Fruit fly (Drosophila melanogaster): ENCODE results near the gene NLaz.
A peak's percentile ranks its signal among the peaks of the same experiment; 100 is the strongest.

Gene NLaz

DNA sequence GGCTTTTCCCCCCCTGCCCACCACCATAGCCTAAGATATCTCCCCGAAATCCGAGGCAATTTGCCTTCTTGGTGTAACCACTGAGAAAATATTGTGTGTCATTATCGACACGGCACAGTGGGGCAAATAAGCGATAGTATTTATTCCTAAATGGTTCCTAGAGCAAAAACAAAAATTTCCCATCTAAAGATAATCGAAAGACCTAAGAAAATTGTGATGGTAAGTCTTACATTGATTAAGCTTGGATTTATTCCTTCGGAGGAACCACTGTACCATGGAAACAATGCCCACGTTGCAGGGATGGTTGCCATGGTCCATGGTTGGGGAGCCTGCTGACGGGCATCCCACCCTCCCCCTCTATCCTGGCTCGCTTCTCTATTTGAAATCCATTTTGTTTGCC lies 45.2 kb downstream of the NLaz start (continued):
- no peak for TF ChIP-seq Mes4 (GFP tag; optimal IDR thresholded peaks at IDR 0.05)
- TF ChIP-seq chif (GFP tag; optimal IDR thresholded peaks at IDR 0.05), result peak in 1 of 2 experiments; percentile 2
- no peak for TF ChIP-seq gfzf (GFP tag; optimal IDR thresholded peaks at IDR 0.05)
- TF ChIP-seq Side (GFP tag; optimal IDR thresholded peaks at IDR 0.05), result no peak
- no peak for TF ChIP-seq Fer2 (tag; optimal IDR thresholded peaks at IDR 0.05)
- no peak for TF ChIP-seq sens-2 (GFP tag; IDR thresholded peaks at IDR 0.05)
- TF ChIP-seq seq (GFP tag; IDR thresholded peaks at IDR 0.05), result no peak
- no peak for TF ChIP-seq CrebB (tag; optimal IDR thresholded peaks at IDR 0.05)
- TF ChIP-seq CG17829 (tag; optimal IDR thresholded peaks at IDR 0.05), result no peak
- TF ChIP-seq CG4820 (GFP tag; optimal IDR thresholded peaks at IDR 0.05), result no peak
- no peak for TF ChIP-seq onecut (GFP tag; IDR thresholded peaks at IDR 0.05)
- no peak for TF ChIP-seq CG8281 (tag; optimal IDR thresholded peaks at IDR 0.05)
- TF ChIP-seq tin (GFP tag; optimal IDR thresholded peaks at IDR 0.05), result no peak
- no peak for TF ChIP-seq CG17568 (GFP tag; optimal IDR thresholded peaks at IDR 0.05)
- TF ChIP-seq Awh (GFP tag; IDR thresholded peaks at IDR 0.05), result 0 out of 2 replicates have a peak, but pooled peaks have one; percentile 16
- no peak; the same call in 1 of the 2 replicates for TF ChIP-seq CG9215 (GFP tag; IDR thresholded peaks at IDR 0.05)
- no peak for TF ChIP-seq klu (GFP tag; IDR thresholded peaks at IDR 0.05)
- TF ChIP-seq sob (GFP tag; IDR thresholded peaks at IDR 0.05), result no peak
- no peak for TF ChIP-seq chinmo (GFP tag; IDR thresholded peaks at IDR 0.05; ENCODE audit: partially characterized antibody)
- no peak for TF ChIP-seq CG13287 (GFP tag; IDR thresholded peaks at IDR 0.05; ENCODE audit: partially characterized antibody)
- no peak for TF ChIP-seq CG15479 (GFP tag; optimal IDR thresholded peaks at IDR 0.05)
- TF ChIP-seq nom (GFP tag; optimal IDR thresholded peaks at IDR 0.05), result no peak
- no peak for TF ChIP-seq CG11085 (GFP tag; IDR thresholded peaks at IDR 0.05)
- TF ChIP-seq CG11247 (GFP tag; IDR thresholded peaks at IDR 0.05), result no peak
- no peak for TF ChIP-seq Oaz (GFP tag; IDR thresholded peaks at IDR 0.05)
- no peak for TF ChIP-seq Mrtf (GFP tag; IDR thresholded peaks at IDR 0.05)
- TF ChIP-seq gcm2 (GFP tag; optimal IDR thresholded peaks at IDR 0.05), result no peak
- no peak for TF ChIP-seq CHES-1-like (GFP tag; optimal IDR thresholded peaks at IDR 0.05)
- TF ChIP-seq E2f2 (GFP tag; IDR thresholded peaks at IDR 0.05), result peak; percentile 17; the same call in 1 of the 2 replicates
- TF ChIP-seq ERR (GFP tag; optimal IDR thresholded peaks at IDR 0.05), result no peak
- peak; percentile 45 for TF ChIP-seq Sox102F (GFP tag; optimal IDR thresholded peaks at IDR 0.05)
- no peak for TF ChIP-seq kah (GFP tag; optimal IDR thresholded peaks at IDR 0.05)
- TF ChIP-seq ap (GFP tag; IDR thresholded peaks at IDR 0.05), result 0 out of 2 replicates have a peak, but pooled peaks have one; percentile 32
- peak; percentile 47 for TF ChIP-seq grau (tag; optimal IDR thresholded peaks at IDR 0.05)
- peak; percentile 53 for TF ChIP-seq Hmr (GFP tag; optimal IDR thresholded peaks at IDR 0.05)
- peak; percentile 46 for TF ChIP-seq CG17359 (tag; optimal IDR thresholded peaks at IDR 0.05)
- TF ChIP-seq CG6254 (GFP tag; optimal IDR thresholded peaks at IDR 0.05), result no peak
- peak; percentile 16 for TF ChIP-seq slou (GFP tag; optimal IDR thresholded peaks at IDR 0.05)
- TF ChIP-seq CG14710 (tag; optimal IDR thresholded peaks at IDR 0.05), result no peak
- TF ChIP-seq zf30C (GFP tag; optimal IDR thresholded peaks at IDR 0.05), result no peak
- peak; percentile 18 for TF ChIP-seq tap (tag; optimal IDR thresholded peaks at IDR 0.05)
- TF ChIP-seq usp (GFP tag; optimal IDR thresholded peaks at IDR 0.05), result no peak
- TF ChIP-seq CG31365 (tag; optimal IDR thresholded peaks at IDR 0.05), result no peak
- TF ChIP-seq CG10366 (GFP tag; IDR thresholded peaks at IDR 0.05), result peak; percentile 39; the same call in 1 of the 2 replicates
- no peak for TF ChIP-seq Drgx (GFP tag; IDR thresholded peaks at IDR 0.05)
- TF ChIP-seq tgo (GFP tag; IDR thresholded peaks at IDR 0.05), result peak; percentile 18; the same call in 1 of the 3 replicates
- no peak for TF ChIP-seq aop (GFP tag; IDR thresholded peaks at IDR 0.05)
- TF ChIP-seq ATbp (GFP tag; optimal IDR thresholded peaks at IDR 0.05), result peak; percentile 32
- no peak for TF ChIP-seq zen2 (GFP tag; IDR thresholded peaks at IDR 0.05; ENCODE audit: partially characterized antibody)
- no peak for TF ChIP-seq odd (GFP tag; optimal IDR thresholded peaks at IDR 0.05)
- no peak for TF ChIP-seq CG6175 (GFP tag; IDR thresholded peaks at IDR 0.05)
- TF ChIP-seq D19A (tag; optimal IDR thresholded peaks at IDR 0.05), result peak; percentile 12

All from whole organism, embryonic.